Worm (Caenorhabditis elegans): Measurements from ENCODE around the gene htas-1.

Gene htas-1

DNA sequence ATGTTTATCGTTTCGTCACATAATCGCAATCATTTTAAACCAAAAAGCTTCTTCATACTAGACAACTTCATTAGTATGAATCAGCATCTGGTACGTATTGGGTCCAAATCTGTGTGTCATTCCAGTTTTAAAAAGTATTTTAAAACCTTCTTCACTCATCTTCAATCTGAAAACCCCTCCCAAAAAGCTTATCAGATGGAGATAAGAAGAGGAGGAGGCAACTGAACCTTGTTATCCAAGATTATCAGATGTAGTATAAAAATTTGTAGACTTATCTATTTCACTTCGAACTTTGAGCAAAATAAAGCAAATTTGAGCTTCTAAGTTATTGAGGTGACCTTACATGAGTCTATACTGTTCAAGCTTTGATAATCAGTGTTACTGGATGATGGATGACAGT, 26.6 kb upstream of the htas-1 start, which contains the start of gene nhr-38:
nhr-38 (plus strand) TSS at position 301 of the 400 bp plus-strand sequence.
- TF ChIP-seq lsl-1 (GFP tag; optimal IDR thresholded peaks at IDR 0.05) (no peak), unc-130 (GFP tag; optimal IDR thresholded peaks at IDR 0.05) (no peak), tbp1 (GFP tag; optimal IDR thresholded peaks at IDR 0.05) (no peak), mel-28 (tag; optimal IDR thresholded peaks at IDR 0.05; ENCODE audit: borderline replicate concordance) (no peak), lin-35 (GFP tag; optimal IDR thresholded peaks at IDR 0.05) (no peak), F49E8.2 (tag; optimal IDR thresholded peaks at IDR 0.05; ENCODE audit: insufficient read depth) (no peak), B0261.1 (tag; optimal IDR thresholded peaks at IDR 0.05) (no peak), D2030.7 (GFP tag; IDR thresholded peaks at IDR 0.05) (no peak), cebp-1 (GFP tag; IDR thresholded peaks at IDR 0.05) (no peak), cebp-1 (tag; optimal IDR thresholded peaks at IDR 0.05) (no peak), egl-44 (GFP tag; IDR thresholded peaks at IDR 0.05) (no peak)

DNA sequence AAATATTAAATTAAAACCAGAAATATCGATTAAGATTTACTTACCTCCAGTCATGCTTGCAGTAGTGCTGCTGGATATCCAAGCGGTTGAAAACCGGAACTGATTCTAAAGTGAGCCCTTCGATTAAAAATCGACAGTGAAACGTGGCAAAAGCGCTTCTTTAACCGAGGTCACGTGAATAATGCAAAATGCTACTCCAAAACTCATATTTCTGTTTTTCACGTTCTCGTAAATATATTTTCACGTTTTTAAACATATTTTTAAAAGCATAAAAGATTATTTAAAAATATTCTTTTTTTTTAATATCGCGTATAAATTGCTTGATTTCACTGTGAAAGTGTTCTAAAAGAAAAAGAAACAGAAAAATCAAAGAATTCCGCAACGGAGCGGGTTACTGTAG, 25.9 kb upstream of the htas-1 start, which contains the start of gene ant-1.3:
ant-1.3 (minus strand) TSS at position 101 of the 400 bp plus-strand sequence.
- no peak for TF ChIP-seq cebp-2 (GFP tag; IDR thresholded peaks at IDR 0.05)
- TF ChIP-seq zim-3 (tag; optimal IDR thresholded peaks at IDR 0.05), result no peak
- no peak for TF ChIP-seq B0019.2 (GFP tag; conservative IDR thresholded peaks at IDR 0.05)
- TF ChIP-seq ceh-40 (GFP tag; IDR thresholded peaks at IDR 0.05), result no peak
- no peak for TF ChIP-seq bed-2 (GFP tag; IDR thresholded peaks at IDR 0.05)

DNA sequence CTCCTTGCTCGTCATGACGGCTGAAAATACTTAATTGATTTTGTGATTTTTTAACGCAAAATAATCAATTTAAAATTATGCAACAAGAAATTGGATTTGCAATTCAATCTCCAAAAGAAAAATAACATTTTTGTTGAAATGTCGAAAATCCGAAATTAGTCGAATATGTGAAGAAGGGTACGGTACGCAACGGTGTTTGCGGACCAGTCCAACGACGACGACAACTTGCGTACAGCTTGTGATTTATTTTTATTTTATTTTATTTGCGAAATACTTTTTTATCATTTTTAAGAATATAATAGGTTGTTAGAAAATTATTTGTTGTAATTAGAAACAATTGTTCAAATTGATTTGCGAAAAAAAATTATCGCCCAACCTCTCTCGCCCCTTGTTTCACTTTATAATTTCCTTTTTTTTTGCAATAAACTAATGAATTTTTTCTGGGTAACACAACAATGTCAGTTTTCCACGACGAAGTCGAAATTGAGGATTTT, 23.4 kb upstream of the htas-1 start, which contains the start of the genes dcaf-1 and dph-3:
dcaf-1 (minus strand) TSS at position 20 of the 494 bp plus-strand sequence.
dph-3 (plus strand) TSS at position 444 of the 494 bp plus-strand sequence.
- TF ChIP-seq xnd-1 (tag; optimal IDR thresholded peaks at IDR 0.05) (no peak), lsl-1 (GFP tag; optimal IDR thresholded peaks at IDR 0.05) (peak; percentile 73)

DNA sequence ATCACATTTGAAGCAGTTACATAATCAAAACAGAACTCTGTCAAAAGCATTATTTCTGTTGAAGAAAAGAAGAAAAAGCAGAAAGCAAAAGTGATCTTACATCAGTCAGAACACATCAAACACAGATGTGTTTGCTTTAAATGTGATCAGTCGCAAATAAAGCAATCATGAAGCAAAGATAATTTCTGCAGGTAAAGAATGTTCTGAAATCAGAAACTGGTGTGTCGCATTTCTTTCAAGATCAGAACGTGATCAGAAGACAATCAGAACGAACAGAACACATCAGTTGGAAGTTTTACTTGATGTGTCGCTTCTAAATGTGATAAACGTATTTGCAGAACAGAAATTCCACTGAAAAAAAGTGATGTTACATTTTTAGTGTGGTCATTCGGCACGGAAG, 15.7 kb upstream of the htas-1 start:
- TF ChIP-seq ets-4 (GFP tag; optimal IDR thresholded peaks at IDR 0.05) (no peak), nhr-80 (tag; optimal IDR thresholded peaks at IDR 0.05) (peak; percentile 62), Y79H2A.3 (GFP tag; conservative IDR thresholded peaks at IDR 0.05) (no peak), T26A5.8 (tag; optimal IDR thresholded peaks at IDR 0.05) (no peak), lin-35 (GFP tag; optimal IDR thresholded peaks at IDR 0.05) (no peak), ztf-26 (tag; optimal IDR thresholded peaks at IDR 0.05) (no peak), madf-3 (GFP tag; IDR thresholded peaks at IDR 0.05) (no peak), Y53F4B.3 (GFP tag; IDR thresholded peaks at IDR 0.05) (no peak)

DNA sequence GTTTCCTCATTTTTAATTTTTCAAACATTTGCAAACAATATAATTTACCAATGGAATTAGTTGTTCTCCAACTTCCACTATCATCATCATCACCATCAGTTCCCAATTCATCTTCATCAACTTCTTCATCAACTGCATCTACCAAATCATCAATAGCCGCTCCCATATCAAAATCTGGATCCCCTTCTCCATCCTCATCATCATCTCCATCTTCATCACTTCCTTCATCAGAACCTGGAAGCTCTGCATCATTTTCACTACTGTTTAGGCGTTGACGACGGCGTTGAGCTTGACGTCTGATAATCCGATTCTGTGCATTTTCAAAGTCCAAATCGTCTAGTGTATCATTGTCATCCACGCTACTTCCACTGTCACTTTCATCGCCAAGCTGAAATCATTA, 14.5 kb upstream of the htas-1 start:
- TF ChIP-seq xnd-1 (tag; optimal IDR thresholded peaks at IDR 0.05) (no peak), cebp-1 (GFP tag; IDR thresholded peaks at IDR 0.05) (no peak), cebp-1 (tag; optimal IDR thresholded peaks at IDR 0.05) (no peak), lsl-1 (GFP tag; optimal IDR thresholded peaks at IDR 0.05) (no peak), chd-7 (tag; optimal IDR thresholded peaks at IDR 0.05) (no peak), zfh-2 (GFP tag; conservative IDR thresholded peaks at IDR 0.05) (no peak), hlh-12 (tag; optimal IDR thresholded peaks at IDR 0.05) (no peak), F39B2.1 (GFP tag; IDR thresholded peaks at IDR 0.05) (no peak)

DNA sequence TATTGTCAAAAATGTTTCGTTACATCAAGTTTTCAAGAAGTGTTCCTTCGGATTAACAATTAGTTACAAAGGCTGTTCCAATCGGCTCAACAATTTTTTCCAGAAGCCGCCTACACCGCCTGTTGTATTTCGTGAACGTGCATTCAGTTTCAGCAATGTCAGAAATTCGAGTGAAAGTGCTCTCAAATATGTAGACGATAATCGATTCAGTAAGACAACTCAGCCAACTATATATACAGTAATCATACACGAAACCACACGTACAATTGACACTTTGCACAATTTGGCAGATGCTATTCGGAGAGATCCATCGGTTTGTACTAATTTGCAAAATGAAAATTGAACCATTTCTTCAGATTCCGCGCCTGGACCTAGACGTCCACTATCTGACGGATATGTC, 13.2 kb upstream of the htas-1 start:
- TF ChIP-seq Y53G8AR.9 (GFP tag; conservative IDR thresholded peaks at IDR 0.05) (no peak), madf-6 (GFP tag; IDR thresholded peaks at IDR 0.05) (peak; percentile 32; the same call in 1 of the 2 replicates), hrde-1 (tag; optimal IDR thresholded peaks at IDR 0.05; ENCODE audit: borderline replicate concordance) (peak; percentile 42)

All from whole organism, young adult.